Worm (Caenorhabditis elegans): ENCODE data around the gene swt-1.

swt-1 gene

ce11 chrIV:307205-307604 is at the start of gene swt-1:
Gene swt-1, plus strand, starts transcription at chrIV:307505.
- TF ChIP-seq R02D3.7 (tag; optimal IDR thresholded peaks at IDR 0.05) (no peak), ztf-4 (tag; optimal IDR thresholded peaks at IDR 0.05) (no peak), elt-1 (tag; optimal IDR thresholded peaks at IDR 0.05) (no peak), elt-2 (tag; optimal IDR thresholded peaks at IDR 0.05) (no peak), egl-5 (tag; optimal IDR thresholded peaks at IDR 0.05) (no peak), nhr-23 (tag; optimal IDR thresholded peaks at IDR 0.05) (no peak), ZK546.5 (tag; optimal IDR thresholded peaks at IDR 0.05) (no peak), skn-1 (tag; optimal IDR thresholded peaks at IDR 0.05) (no peak), nhr-43 (tag; optimal IDR thresholded peaks at IDR 0.05; ENCODE audit: poor library complexity, severe bottlenecking) (no peak), nhr-25 (tag; optimal IDR thresholded peaks at IDR 0.05) (no peak), nhr-77 (tag; optimal IDR thresholded peaks at IDR 0.05) (no peak), unc-39 (tag; optimal IDR thresholded peaks at IDR 0.05) (no peak), ceh-28 (tag; optimal IDR thresholded peaks at IDR 0.05) (no peak), fkh-2 (tag; optimal IDR thresholded peaks at IDR 0.05) (no peak), lin-39 (tag; optimal IDR thresholded peaks at IDR 0.05) (no peak), snpc-4 (tag; optimal IDR thresholded peaks at IDR 0.05) (no peak)

- TF ChIP-seq nhr-25 (tag; optimal IDR thresholded peaks at IDR 0.05) (no peak), fkh-2 (tag; optimal IDR thresholded peaks at IDR 0.05) (no peak), nhr-67 (tag; optimal IDR thresholded peaks at IDR 0.05) (no peak), nhr-28 (tag; optimal IDR thresholded peaks at IDR 0.05) (no peak), tbx-2 (tag; optimal IDR thresholded peaks at IDR 0.05) (no peak), ceh-28 (tag; optimal IDR thresholded peaks at IDR 0.05) (no peak), ama-1 (optimal IDR thresholded peaks at IDR 0.05) (no peak)
Measured at ce11 chrIV:258362-258761, 48.9 kb upstream of the swt-1 start.

ce11 chrIV:259142-259541 is 48.2 kb upstream of the swt-1 start, which contains the start of gene dpy-9:
Gene dpy-9, minus strand, starts transcription at chrIV:259204.
- peak; percentile 92 for TF ChIP-seq nhr-23 (tag; optimal IDR thresholded peaks at IDR 0.05)
- no peak for TF ChIP-seq sea-2 (GFP tag; optimal IDR thresholded peaks at IDR 0.05)
- no peak for TF ChIP-seq elt-3 (tag; optimal IDR thresholded peaks at IDR 0.05)
- no peak for TF ChIP-seq ZK546.5 (tag; optimal IDR thresholded peaks at IDR 0.05)

ce11 chrIV:261607-262006 is 45.7 kb upstream of the swt-1 start, which contains the start of gene pqbp-1.1:
Gene pqbp-1.1, minus strand, starts transcription at chrIV:261683.
- peak; percentile 37 for TF ChIP-seq snpc-4 (tag; optimal IDR thresholded peaks at IDR 0.05)
- TF ChIP-seq ceh-28 (tag; optimal IDR thresholded peaks at IDR 0.05), result peak; percentile 61
- no peak for TF ChIP-seq nhr-28 (tag; optimal IDR thresholded peaks at IDR 0.05)
- no peak for TF ChIP-seq nhr-67 (tag; optimal IDR thresholded peaks at IDR 0.05)
- TF ChIP-seq nfya-1 (tag; optimal IDR thresholded peaks at IDR 0.05; ENCODE audit: insufficient read depth), result peak; percentile 43
- TF ChIP-seq pha-4 (tag; optimal IDR thresholded peaks at IDR 0.05), result peak; percentile 85
- TF ChIP-seq lin-15B (tag; optimal IDR thresholded peaks at IDR 0.05), result peak; percentile 68
- TF ChIP-seq lsy-12 (tag; optimal IDR thresholded peaks at IDR 0.05), result no peak
- TF ChIP-seq nhr-23 (tag; optimal IDR thresholded peaks at IDR 0.05), result peak; percentile 46

ce11 chrIV:262460-262859 is 44.8 kb upstream of the swt-1 start:
- TF ChIP-seq nhr-23 (tag; optimal IDR thresholded peaks at IDR 0.05), result no peak

- peak; percentile 26 for TF ChIP-seq pha-4 (tag; optimal IDR thresholded peaks at IDR 0.05)
- TF ChIP-seq lin-15B (tag; optimal IDR thresholded peaks at IDR 0.05), result peak; percentile 38
- TF ChIP-seq nhr-77 (tag; optimal IDR thresholded peaks at IDR 0.05), result no peak
- no peak for TF ChIP-seq ceh-16 (tag; optimal IDR thresholded peaks at IDR 0.05)
- TF ChIP-seq mml-1 (tag; optimal IDR thresholded peaks at IDR 0.05), result no peak
- TF ChIP-seq ztf-4 (tag; optimal IDR thresholded peaks at IDR 0.05), result no peak
- peak; percentile 51 for TF ChIP-seq ceh-28 (tag; optimal IDR thresholded peaks at IDR 0.05)
- TF ChIP-seq nfya-1 (tag; optimal IDR thresholded peaks at IDR 0.05; ENCODE audit: insufficient read depth), result peak; percentile 52
- TF ChIP-seq hmg-11 (tag; optimal IDR thresholded peaks at IDR 0.05), result peak; percentile 84
- no peak for TF ChIP-seq nhr-23 (tag; optimal IDR thresholded peaks at IDR 0.05)
Measured at ce11 chrIV:264182-264709, 43.1 kb upstream of the swt-1 start, which contains the start of gene pat-6. Gene pat-6, minus strand, starts transcription at chrIV:264232.

ce11 chrIV:266148-266547 is 41.2 kb upstream of the swt-1 start, which contains the start of gene T21D12.12:
Gene T21D12.12, plus strand, starts transcription at chrIV:266448.
- TF ChIP-seq ceh-82 (tag; optimal IDR thresholded peaks at IDR 0.05) (no peak), pha-4 (tag; optimal IDR thresholded peaks at IDR 0.05) (peak; percentile 6)

All from whole organism, L3 larva.